Worm (Caenorhabditis elegans) whole organism, L1 larva: Measurements from ENCODE around the gene C15H11.13.

Experiments used
- C04F5.9 ChIP-seq: sonication (generic microtip); optimal IDR thresholded peaks from 2 replicates; lab custom pipeline; 2016; ENCODE audit warnings: missing genetic modification characterization, missing compliant biosample characterization
- C16A3.4 ChIP-seq: fragments of 150-350 bp; optimal IDR thresholded peaks from 2 replicates; lab custom pipeline; 2014; ENCODE audit warnings: missing biosample characterization, missing genetic modification characterization
- F16B12.6 ChIP-seq: fragments of 150-350 bp; optimal IDR thresholded peaks from 2 replicates; lab custom pipeline; 2014; ENCODE audit warnings: missing biosample characterization, missing genetic modification characterization
- alr-1 ChIP-seq: fragments of 200-800 bp; sonication (Bioruptor generic); optimal IDR thresholded peaks from 2 replicates; lab custom pipeline; 2018; ENCODE audit warnings: borderline replicate concordance, mild to moderate bottlenecking, missing genetic modification characterization, missing compliant biosample characterization
- blmp-1 ChIP-seq: fragments of 150-350 bp; optimal IDR thresholded peaks from 2 replicates; lab custom pipeline; 2014; ENCODE audit warnings: missing biosample characterization, missing genetic modification characterization
- ceh-82 ChIP-seq, 3 experiments: fragments of 150-350 bp in 1 of 3; sonication (generic microtip) in 2 of 3; optimal IDR thresholded peaks; 2 replicates each; lab custom pipeline; 2014 to 2017; ENCODE audit warnings: missing biosample characterization in 3 of 3, missing genetic modification characterization in 3 of 3
- ces-1 ChIP-seq: fragments of 150-350 bp; optimal IDR thresholded peaks from 2 replicates; lab custom pipeline; 2014; ENCODE audit warnings: missing biosample characterization, missing genetic modification reagents, missing genetic modification characterization
- dpl-1 ChIP-seq, 3 experiments: fragments of 150-350 bp in 2 of 3; sonication (generic microtip) in 1 of 3; optimal IDR thresholded peaks; 2 replicates each; lab custom pipeline; 2014 to 2017; ENCODE audit warnings: missing biosample characterization in 3 of 3, missing genetic modification characterization in 3 of 3, missing genetic modification reagents in 3 of 3
- efl-1 ChIP-seq, 4 experiments: fragments of 150-350 bp; optimal IDR thresholded peaks in 3 of 4; peaks in 1 of 4; 1 replicate in 1 of 4; 2 replicates in 3 of 4; lab custom pipeline; 2014; ENCODE audit warnings: missing biosample characterization in 2 of 4, missing genetic modification characterization in 2 of 4, missing genetic modification reagents in 2 of 4
- egl-13 ChIP-seq: sonication (generic microtip); optimal IDR thresholded peaks from 2 replicates; lab custom pipeline; 2016; ENCODE audit warnings: missing genotype, missing genetic modification reagents, missing genetic modification characterization, missing compliant biosample characterization
- egl-27 ChIP-seq, 2 experiments: fragments of 150-350 bp in 1 of 2; sonication (generic microtip); optimal IDR thresholded peaks; 3 replicates each; lab custom pipeline; 2017 to 2018; ENCODE audit warnings: missing biosample characterization in 2 of 2, missing genetic modification characterization in 2 of 2, missing genetic modification reagents in 2 of 2
- elt-3 ChIP-seq, 6 experiments: fragments of 150-350 bp in 1 of 6; sonication (generic microtip); optimal IDR thresholded peaks; 2 replicates each; lab custom pipeline; 2017 to 2018; ENCODE audit warnings: missing biosample characterization in 6 of 6, missing genetic modification characterization in 6 of 6, inconsistent platforms in 1 of 6
- ets-5 ChIP-seq: fragments of 200-800 bp; sonication (Bioruptor generic); IDR thresholded peaks from 2 replicates; pipeline ENCODE4 v1.3.6; 2022; ENCODE audit warnings: missing genetic modification characterization, missing compliant biosample characterization
- fkh-10 ChIP-seq: sonication (generic microtip); optimal IDR thresholded peaks from 2 replicates; lab custom pipeline; 2017; ENCODE audit warnings: missing biosample characterization, missing genetic modification reagents, missing genetic modification characterization
- fkh-4 ChIP-seq: sonication (generic microtip); optimal IDR thresholded peaks from 2 replicates; lab custom pipeline; 2016; ENCODE audit warnings: missing compliant biosample characterization, missing genetic modification characterization, borderline replicate concordance
- fkh-8 ChIP-seq: sonication (generic microtip); optimal IDR thresholded peaks from 2 replicates; lab custom pipeline; 2016; ENCODE audit warnings: mild to moderate bottlenecking, missing genetic modification characterization, missing compliant biosample characterization
- grh-1 ChIP-seq: fragments of 200-800 bp; sonication (Bioruptor generic); IDR thresholded peaks from 2 replicates; pipeline ENCODE4 v1.3.6; 2022; ENCODE audit warnings: missing genetic modification reagents, missing genetic modification characterization, missing compliant biosample characterization
- hpl-2 ChIP-seq: fragments of 150-350 bp; optimal IDR thresholded peaks from 2 replicates; lab custom pipeline; 2014; ENCODE audit warnings: missing biosample characterization, missing genetic modification reagents, missing genetic modification characterization
- lin-14 ChIP-seq: fragments of 200-800 bp; sonication (Bioruptor generic); optimal IDR thresholded peaks from 2 replicates; lab custom pipeline; 2018; ENCODE audit warnings: mild to moderate bottlenecking, missing genetic modification characterization, moderate library complexity, missing compliant biosample characterization
- lin-35 ChIP-seq, 2 experiments: fragments of 150-350 bp; optimal IDR thresholded peaks; 2 replicates each; lab custom pipeline; 2014; ENCODE audit warnings: missing biosample characterization in 2 of 2, missing genetic modification characterization in 2 of 2, missing genetic modification reagents in 2 of 2
- lir-3 ChIP-seq: sonication (generic microtip); optimal IDR thresholded peaks from 2 replicates; lab custom pipeline; 2016; ENCODE audit warnings: mild to moderate bottlenecking, missing genetic modification characterization, moderate library complexity, missing compliant biosample characterization; ENCODE audit not compliant: poor library complexity
- mab-9 ChIP-seq: fragments of 200-800 bp; sonication (Bioruptor generic); IDR thresholded peaks from 2 replicates; pipeline ENCODE4 v1.3.6; 2022; ENCODE audit warnings: missing genetic modification reagents, missing genetic modification characterization, missing compliant biosample characterization
- mep-1 ChIP-seq: fragments of 150-350 bp; optimal IDR thresholded peaks from 2 replicates; lab custom pipeline; 2014; ENCODE audit warnings: missing biosample characterization, missing genetic modification characterization
- nhr-12 ChIP-seq: sonication (generic microtip); optimal IDR thresholded peaks from 2 replicates; lab custom pipeline; 2017; ENCODE audit warnings: missing biosample characterization, missing genetic modification characterization
- nhr-19 ChIP-seq: fragments of 200-800 bp; sonication (Bioruptor generic); conservative IDR thresholded peaks from 2 replicates; pipeline ENCODE4 v1.3.6; 2022; ENCODE audit warnings: missing genetic modification characterization, missing compliant biosample characterization
- nhr-20 ChIP-seq: sonication (generic microtip); optimal IDR thresholded peaks from 2 replicates; lab custom pipeline; 2016; ENCODE audit warnings: mild to moderate bottlenecking, missing genetic modification characterization, missing compliant biosample characterization
- nhr-237 ChIP-seq: fragments of 150-350 bp; optimal IDR thresholded peaks from 2 replicates; lab custom pipeline; 2014; ENCODE audit warnings: missing biosample characterization, missing genetic modification characterization
- nhr-28 ChIP-seq: fragments of 150-350 bp; optimal IDR thresholded peaks from 2 replicates; lab custom pipeline; 2014; ENCODE audit warnings: missing biosample characterization, missing genetic modification characterization
- nhr-85 ChIP-seq: sonication (generic microtip); peaks from one replicate; lab custom pipeline; 2016; ENCODE audit warnings: missing genetic modification characterization, inconsistent platforms, missing compliant biosample characterization
- nhr-90 ChIP-seq: sonication (generic microtip); optimal IDR thresholded peaks from 2 replicates; lab custom pipeline; 2016; ENCODE audit warnings: mild to moderate bottlenecking, missing genetic modification characterization, missing compliant biosample characterization; ENCODE audit not compliant: poor library complexity
- pqm-1 ChIP-seq: sonication (generic microtip); optimal IDR thresholded peaks from 3 replicates; lab custom pipeline; 2017; ENCODE audit warnings: missing biosample characterization, missing genetic modification characterization
- snu-23 ChIP-seq: sonication (generic microtip); optimal IDR thresholded peaks from 2 replicates; lab custom pipeline; 2016; ENCODE audit warnings: missing genetic modification characterization, missing compliant biosample characterization
- sox-4 ChIP-seq: sonication (generic microtip); optimal IDR thresholded peaks from 2 replicates; lab custom pipeline; 2016; ENCODE audit warnings: missing genetic modification characterization, missing compliant biosample characterization
- sptf-1 ChIP-seq: fragments of 150-350 bp; optimal IDR thresholded peaks from 2 replicates; lab custom pipeline; 2014; ENCODE audit warnings: missing biosample characterization, missing genetic modification characterization
- tlp-1 ChIP-seq: fragments of 150-350 bp; optimal IDR thresholded peaks from 2 replicates; lab custom pipeline; 2014; ENCODE audit warnings: missing biosample characterization, missing genetic modification characterization
- unc-98 ChIP-seq: fragments of 200-800 bp; sonication (Bioruptor generic); IDR thresholded peaks from 2 replicates; pipeline ENCODE4 v1.3.6; 2022; ENCODE audit warnings: missing genetic modification characterization, missing compliant biosample characterization
- xbp-1 ChIP-seq: sonication (generic microtip); optimal IDR thresholded peaks from 2 replicates; lab custom pipeline; 2016; ENCODE audit warnings: missing genetic modification characterization, missing compliant biosample characterization
- ztf-11 ChIP-seq, 2 experiments: sonication (generic microtip); optimal IDR thresholded peaks; 2 replicates each; lab custom pipeline; 2016 to 2017; ENCODE audit warnings: missing genetic modification characterization in 2 of 2, missing biosample characterization in 1 of 2, missing compliant biosample characterization in 1 of 2
- ztf-4 ChIP-seq: fragments of 150-350 bp; optimal IDR thresholded peaks from 2 replicates; lab custom pipeline; 2014; ENCODE audit warnings: missing biosample characterization, missing genetic modification characterization

Gene C15H11.13

ce11 chrV:14350949-14351348 is 43.9 kb upstream of the C15H11.13 start (continued):
- TF ChIP-seq snu-23 (GFP tag; lab: Kevin White, UChicago) (peak; percentile 91), egl-27 (tag; optimal IDR thresholded peaks at IDR 0.05; lab: Kevin White, UChicago) (peak; percentile 13 to 19), nhr-19 (GFP tag; lab: Robert Waterston, UW) (peak; percentile 66), egl-13 (tag; lab: Kevin White, UChicago) (peak; percentile 67), hpl-2 (GFP tag; lab: Kevin White, UChicago) (peak; percentile 38), nhr-20 (peak; percentile 85), nhr-237 (peak; percentile 58), lir-3 (tag; lab: Kevin White, UChicago) (peak; percentile 39), F16B12.6 (peak; percentile 20), ceh-82 (tag; optimal IDR thresholded peaks at IDR 0.05; lab: Kevin White, UChicago) (peak; percentile 59 to 94 (median 59)), C16A3.4 (tag; lab: Kevin White, UChicago) (peak; percentile 74), nhr-90 (peak; percentile 45), fkh-8 (tag; lab: Kevin White, UChicago) (peak; percentile 89), dpl-1 (GFP tag; optimal IDR thresholded peaks at IDR 0.05; lab: Kevin White, UChicago) (peak; percentile 65 to 75 (median 72)), pqm-1 (tag; lab: Kevin White, UChicago) (no peak), alr-1 (tag; lab: Kevin White, UChicago) (no peak), lin-35 (GFP tag; optimal IDR thresholded peaks at IDR 0.05; lab: Kevin White, UChicago) (peak; percentile 83 to 85), fkh-4 (tag; lab: Kevin White, UChicago) (no peak), ets-5 (GFP tag; lab: Robert Waterston, UW) (no peak), tlp-1 (tag; lab: Kevin White, UChicago) (no peak), sptf-1 (tag; lab: Kevin White, UChicago) (no peak), xbp-1 (tag; lab: Kevin White, UChicago) (peak; percentile 71), ces-1 (GFP tag; lab: Kevin White, UChicago) (no peak), nhr-28 (tag; lab: Kevin White, UChicago) (no peak), mep-1 (tag; lab: Kevin White, UChicago) (peak; percentile 71), mab-9 (no peak), ztf-4 (tag; lab: Kevin White, UChicago) (no peak), unc-98 (GFP tag; lab: Robert Waterston, UW) (no peak), lin-14 (GFP tag; lab: Kevin White, UChicago) (peak; percentile 96), blmp-1 (tag; lab: Kevin White, UChicago) (peak; percentile 64), grh-1 (peak; percentile 56; the same call in 1 of the 2 replicates)

ce11 chrV:14351629-14352028 is 43.2 kb upstream of the C15H11.13 start, which contains the start of gene vha-13:
Gene vha-13 (plus strand): TSS chrV:14351709.
- no peak for TF ChIP-seq blmp-1 (tag; lab: Kevin White, UChicago)
- no peak for TF ChIP-seq snu-23 (GFP tag; lab: Kevin White, UChicago)
- TF ChIP-seq elt-3 (tag; optimal IDR thresholded peaks at IDR 0.05; lab: Kevin White, UChicago), result no peak
- TF ChIP-seq nhr-85 (tag; lab: Kevin White, UChicago), result peak; percentile 42
- TF ChIP-seq lin-14 (GFP tag; lab: Kevin White, UChicago), result no peak
- no peak for TF ChIP-seq nhr-12 (tag; lab: Kevin White, UChicago)
- TF ChIP-seq efl-1 (optimal IDR thresholded peaks at IDR 0.05; lab: Kevin White, UChicago), result no peak
- peak in 1 of 2 experiments; percentile 65 for TF ChIP-seq efl-1 (GFP tag; optimal IDR thresholded peaks at IDR 0.05 in 1 of 2; lab: Kevin White, UChicago)
- no peak for TF ChIP-seq sox-4 (tag; lab: Kevin White, UChicago)
- TF ChIP-seq ztf-11 (tag; optimal IDR thresholded peaks at IDR 0.05; lab: Kevin White, UChicago), result no peak
- TF ChIP-seq fkh-4 (tag; lab: Kevin White, UChicago), result no peak
- no peak for TF ChIP-seq C04F5.9 (tag; lab: Kevin White, UChicago)
- no peak for TF ChIP-seq fkh-10 (GFP tag; lab: Kevin White, UChicago)
- no peak for TF ChIP-seq mep-1 (tag; lab: Kevin White, UChicago)
- TF ChIP-seq lin-35 (GFP tag; optimal IDR thresholded peaks at IDR 0.05; lab: Kevin White, UChicago), result no peak
